Fruit fly (Drosophila melanogaster) whole organism, embryonic: ENCODE measurements around the gene CG42693.
A peak's percentile ranks its signal among the peaks of the same experiment; 100 is the strongest.

Source experiments
- Antp ChIP-seq: fragments of 200-800 bp; sonication (Bioruptor generic); optimal IDR thresholded peaks from 3 replicates; lab custom pipeline; 2016; ENCODE audit warnings: missing biosample characterization, missing genetic modification characterization
- Bdp1 ChIP-seq: fragments of 200-800 bp; sonication (Bioruptor generic); optimal IDR thresholded peaks from 3 replicates; lab custom pipeline; 2016; ENCODE audit warnings: missing biosample characterization, missing genetic modification characterization
- BtbVII ChIP-seq: fragments of 200-800 bp; sonication (Bioruptor generic); optimal IDR thresholded peaks from 3 replicates; lab custom pipeline; 2017; ENCODE audit warnings: missing biosample characterization, mild to moderate bottlenecking, missing genetic modification characterization
- CG1024 ChIP-seq: fragments of 200-800 bp; sonication (Bioruptor generic); IDR thresholded peaks from 2 replicates; pipeline ENCODE4 v1.3.6; 2022; ENCODE audit warnings: missing biosample characterization, missing genetic modification characterization
- CG10959 ChIP-seq: fragments of 200-800 bp; sonication (Bioruptor generic); IDR thresholded peaks from 2 replicates; pipeline ENCODE4 v1.3.6; 2022; ENCODE audit warnings: missing biosample characterization, missing genetic modification characterization
- CG10979 ChIP-seq: fragments of 200-800 bp; sonication (Bioruptor generic); optimal IDR thresholded peaks from 2 replicates; lab custom pipeline; 2018; ENCODE audit warnings: missing biosample characterization, mild to moderate bottlenecking, missing genetic modification characterization, moderate library complexity
- CG11398 ChIP-seq: fragments of 200-800 bp; sonication (Bioruptor generic); optimal IDR thresholded peaks from 2 replicates; lab custom pipeline; 2016; ENCODE audit warnings: missing biosample characterization, missing genetic modification characterization
- CG11456 ChIP-seq: fragments of 200-800 bp; sonication (Bioruptor generic); IDR thresholded peaks from 3 replicates; pipeline ENCODE4 v1.3.6; 2022; ENCODE audit warnings: missing biosample characterization, missing genetic modification characterization
- CG11504 ChIP-seq: fragments of 200-800 bp; sonication (Bioruptor generic); optimal IDR thresholded peaks from 3 replicates; lab custom pipeline; 2019; ENCODE audit warnings: missing biosample characterization, mild to moderate bottlenecking, missing genetic modification characterization, moderate library complexity
- CG12219 ChIP-seq: fragments of 200-800 bp; sonication (Bioruptor generic); optimal IDR thresholded peaks from 3 replicates; lab custom pipeline; 2018; ENCODE audit warnings: missing biosample characterization, mild to moderate bottlenecking, missing genetic modification characterization
- CG12299 ChIP-seq: fragments of 200-800 bp; sonication (Bioruptor generic); optimal IDR thresholded peaks from 2 replicates; lab custom pipeline; 2018; ENCODE audit warnings: missing biosample characterization, mild to moderate bottlenecking, missing genetic modification characterization
- CG15601 ChIP-seq: fragments of 200-800 bp; sonication (Bioruptor generic); optimal IDR thresholded peaks from 3 replicates; lab custom pipeline; 2019; ENCODE audit warnings: missing biosample characterization, mild to moderate bottlenecking, missing genetic modification characterization, moderate library complexity
- CG17186 ChIP-seq: fragments of 200-800 bp; sonication (Bioruptor generic); optimal IDR thresholded peaks from 3 replicates; lab custom pipeline; 2017; ENCODE audit warnings: missing biosample characterization, missing genetic modification reagents, missing genetic modification characterization
- CG17359 ChIP-seq: fragments of 200-800 bp; sonication (Bioruptor generic); optimal IDR thresholded peaks from 3 replicates; lab custom pipeline; 2018; ENCODE audit warnings: missing biosample characterization, mild to moderate bottlenecking, missing genetic modification characterization, moderate library complexity
- CG17829 ChIP-seq: fragments of 200-800 bp; optimal IDR thresholded peaks from 2 replicates; lab custom pipeline; 2019; ENCODE audit warnings: missing biosample characterization, mild to moderate bottlenecking, missing genetic modification characterization, moderate library complexity
- CG1792 ChIP-seq: fragments of 200-800 bp; sonication (Bioruptor generic); optimal IDR thresholded peaks from 2 replicates; lab custom pipeline; 2016; ENCODE audit warnings: missing biosample characterization, missing genetic modification characterization
- CG32772 ChIP-seq: fragments of 200-800 bp; sonication (Bioruptor generic); IDR thresholded peaks from 2 replicates; pipeline ENCODE4 v1.3.6; 2022; ENCODE audit warnings: missing biosample characterization, missing genetic modification characterization
- CG33557 ChIP-seq: fragments of 200-800 bp; sonication (Bioruptor generic); optimal IDR thresholded peaks from 2 replicates; lab custom pipeline; 2019; ENCODE audit warnings: missing biosample characterization, mild to moderate bottlenecking, missing genetic modification characterization, moderate library complexity
- CG3407 ChIP-seq: fragments of 200-800 bp; sonication (Bioruptor generic); optimal IDR thresholded peaks from 2 replicates; lab custom pipeline; 2018; ENCODE audit warnings: missing biosample characterization, mild to moderate bottlenecking, missing genetic modification characterization
- CG6689 ChIP-seq: fragments of 200-800 bp; sonication (Bioruptor generic); IDR thresholded peaks from 2 replicates; pipeline ENCODE4 v1.3.6; 2022; ENCODE audit warnings: missing biosample characterization, missing genetic modification characterization
- CG6854 ChIP-seq: fragments of 200-800 bp; sonication (Bioruptor generic); optimal IDR thresholded peaks from 3 replicates; lab custom pipeline; 2017; ENCODE audit warnings: missing biosample characterization, mild to moderate bottlenecking, missing genetic modification characterization
- CG8388 ChIP-seq: fragments of 200-800 bp; sonication (Bioruptor generic); optimal IDR thresholded peaks from 2 replicates; lab custom pipeline; 2019; ENCODE audit warnings: missing biosample characterization, mild to moderate bottlenecking, missing genetic modification characterization, moderate library complexity
- D19B ChIP-seq: fragments of 200-800 bp; sonication (Bioruptor generic); optimal IDR thresholded peaks from 2 replicates; lab custom pipeline; 2017; ENCODE audit warnings: missing biosample characterization, mild to moderate bottlenecking, missing genetic modification characterization
- Ets65A ChIP-seq: fragments of 200-800 bp; sonication (Bioruptor generic); peaks from one replicate; lab custom pipeline; 2016; ENCODE audit warnings: missing biosample characterization, missing genetic modification characterization
- Gug ChIP-seq: fragments of 200-800 bp; sonication (Bioruptor generic); IDR thresholded peaks from 4 replicates; pipeline ENCODE4 v1.3.6; 2022; ENCODE audit warnings: missing biosample characterization, missing genetic modification characterization
- HLHmδ ChIP-seq: fragments of 200-800 bp; sonication (Bioruptor generic); optimal IDR thresholded peaks from 2 replicates; lab custom pipeline; 2018; ENCODE audit warnings: missing biosample characterization, mild to moderate bottlenecking, missing genetic modification characterization, moderate library complexity
- Hr51 ChIP-seq, 2 experiments: fragments of 200-800 bp; sonication (Bioruptor generic); optimal IDR thresholded peaks; 2 replicates in 1 of 2; 3 replicates in 1 of 2; lab custom pipeline; 2016 to 2018; ENCODE audit warnings: missing biosample characterization in 2 of 2, missing genetic modification characterization in 2 of 2, mild to moderate bottlenecking in 1 of 2, moderate library complexity in 1 of 2
- Hr78 ChIP-seq, 2 experiments: fragments of 200-800 bp in 1 of 2; fragments of >200 bp in 1 of 2; sonication (Bioruptor generic) in 1 of 2; optimal IDR thresholded peaks; 2 replicates each; lab custom pipeline; 2017 to 2019; ENCODE audit warnings: missing biosample characterization in 2 of 2, missing genetic modification characterization in 2 of 2, mild to moderate bottlenecking in 1 of 2, moderate library complexity in 1 of 2
- Mes4 ChIP-seq: fragments of 200-800 bp; sonication (Bioruptor generic); optimal IDR thresholded peaks from 2 replicates; lab custom pipeline; 2016; ENCODE audit warnings: missing biosample characterization, missing genetic modification characterization
- PHDP ChIP-seq: fragments of 200-800 bp; sonication (Bioruptor generic); optimal IDR thresholded peaks from 3 replicates; lab custom pipeline; 2018; ENCODE audit warnings: missing biosample characterization, mild to moderate bottlenecking, missing genetic modification characterization, moderate library complexity
- Six4 ChIP-seq: fragments of 200-800 bp; sonication (Bioruptor generic); optimal IDR thresholded peaks from 2 replicates; lab custom pipeline; 2016; ENCODE audit warnings: missing biosample characterization, missing genetic modification characterization
- Ssrp ChIP-seq: fragments of 200-800 bp; sonication (Bioruptor generic); optimal IDR thresholded peaks from 2 replicates; lab custom pipeline; 2018; ENCODE audit warnings: missing biosample characterization, mild to moderate bottlenecking, missing genetic modification characterization, moderate library complexity
- Vsx1 ChIP-seq: fragments of 200-800 bp; sonication (Bioruptor generic); optimal IDR thresholded peaks from 2 replicates; lab custom pipeline; 2017; ENCODE audit warnings: missing biosample characterization, mild to moderate bottlenecking, missing genetic modification characterization, missing genetic modification reagents
- caup ChIP-seq: fragments of 200-800 bp; sonication (Bioruptor generic); optimal IDR thresholded peaks from 3 replicates; lab custom pipeline; 2017; ENCODE audit warnings: missing biosample characterization, mild to moderate bottlenecking, missing genetic modification characterization, moderate library complexity; ENCODE audit not compliant: severe bottlenecking
- chif ChIP-seq, 2 experiments: fragments of 200-800 bp; sonication (Bioruptor generic); optimal IDR thresholded peaks; 3 replicates each; lab custom pipeline; 2016; ENCODE audit warnings: missing biosample characterization in 2 of 2, missing genetic modification characterization in 2 of 2
- chn ChIP-seq: fragments of 200-800 bp; sonication (Bioruptor generic); optimal IDR thresholded peaks from 2 replicates; lab custom pipeline; 2016; ENCODE audit warnings: missing biosample characterization, missing genetic modification characterization
- croc ChIP-seq: fragments of 200-800 bp; sonication (Bioruptor generic); conservative IDR thresholded peaks from 3 replicates; pipeline ENCODE4 v1.3.6; 2022; ENCODE audit warnings: missing biosample characterization, missing genetic modification characterization
- da ChIP-seq: fragments of 200-800 bp; sonication (Bioruptor generic); optimal IDR thresholded peaks from 2 replicates; lab custom pipeline; 2016; ENCODE audit warnings: missing biosample characterization, missing genetic modification characterization
- dpn ChIP-seq, 2 experiments: fragments of 200-800 bp; sonication (Bioruptor generic); optimal IDR thresholded peaks; 3 replicates each; lab custom pipeline; 2016; ENCODE audit warnings: missing biosample characterization in 2 of 2, missing genetic modification characterization in 2 of 2
- fd102C ChIP-seq: fragments of 200-800 bp; sonication (Bioruptor generic); optimal IDR thresholded peaks from 2 replicates; lab custom pipeline; 2018; ENCODE audit warnings: missing biosample characterization, mild to moderate bottlenecking, missing genetic modification characterization, moderate library complexity
- grau ChIP-seq: fragments of 200-800 bp; optimal IDR thresholded peaks from 3 replicates; lab custom pipeline; 2019; ENCODE audit warnings: missing biosample characterization, mild to moderate bottlenecking, missing genetic modification characterization, moderate library complexity
- lov ChIP-seq, 2 experiments: fragments of 200-800 bp in 1 of 2; fragments of >200 bp in 1 of 2; sonication (Bioruptor generic) in 1 of 2; IDR thresholded peaks in 1 of 2; optimal IDR thresholded peaks in 1 of 2; 2 replicates in 1 of 2; 3 replicates in 1 of 2; pipeline versions ENCODE4 v1.3.6 to Lab custom; 2017 to 2022; ENCODE audit warnings: missing biosample characterization in 1 of 2, missing genetic modification characterization in 1 of 2
- otp ChIP-seq: fragments of 200-800 bp; sonication (Bioruptor generic); IDR thresholded peaks from 3 replicates; pipeline ENCODE4, ENCODE4 v1.3.6; 2022; ENCODE audit warnings: missing biosample characterization, missing genetic modification characterization
- phol ChIP-seq: fragments of 200-800 bp; sonication (Bioruptor generic); optimal IDR thresholded peaks from 3 replicates; lab custom pipeline; 2018; ENCODE audit warnings: missing biosample characterization, mild to moderate bottlenecking, missing genetic modification characterization, moderate library complexity
- pnt ChIP-seq: fragments of 200-800 bp; sonication (Bioruptor generic); optimal IDR thresholded peaks from 3 replicates; lab custom pipeline; 2016; ENCODE audit warnings: missing biosample characterization, missing genetic modification characterization
- rib ChIP-seq: fragments of 200-800 bp; sonication (Bioruptor generic); IDR thresholded peaks from 2 replicates; pipeline ENCODE4 v1.3.6; 2022; ENCODE audit warnings: missing biosample characterization, missing genetic modification characterization
- ro ChIP-seq: fragments of 200-800 bp; sonication (Bioruptor generic); IDR thresholded peaks from 2 replicates; pipeline ENCODE4 v1.3.6; 2022; ENCODE audit warnings: missing biosample characterization, missing genetic modification characterization
- sisA ChIP-seq: fragments of 200-800 bp; sonication (Bioruptor generic); IDR thresholded peaks from 2 replicates; pipeline ENCODE4 v1.3.6; 2022; ENCODE audit warnings: missing biosample characterization, missing genetic modification characterization
- stwl ChIP-seq: fragments of 200-800 bp; sonication (Bioruptor generic); optimal IDR thresholded peaks from 3 replicates; lab custom pipeline; 2018; ENCODE audit warnings: missing biosample characterization, mild to moderate bottlenecking, missing genetic modification characterization, moderate library complexity

The CG42693 gene

dm6 chr3R:31687782-31688181 lies 20.4 kb downstream of the CG42693 start (continued):
- TF ChIP-seq CG33557 (GFP tag; lab: Kevin White, UChicago), result no peak
- TF ChIP-seq Mes4, result peak; percentile 21
- TF ChIP-seq CG1024 (GFP tag; lab: Robert Waterston, UW), result peak; percentile 25; the same call in 1 of the 2 replicates
- peak; percentile 51 for TF ChIP-seq CG3407 (GFP tag; lab: Kevin White, UChicago)
- peak; percentile 19 to 40 for TF ChIP-seq dpn (GFP tag; optimal IDR thresholded peaks at IDR 0.05; lab: Kevin White, UChicago)
- no peak for TF ChIP-seq Vsx1 (GFP tag; lab: Kevin White, UChicago)
- TF ChIP-seq rib (GFP tag; lab: Robert Waterston, UW), result no peak
- no peak for TF ChIP-seq CG11456 (GFP tag; lab: Robert Waterston, UW)
- peak; percentile 62; the same call in 1 of the 2 replicates for TF ChIP-seq CG32772 (GFP tag; lab: Robert Waterston, UW)
- peak; percentile 89 for TF ChIP-seq Ets65A
- 0 out of 4 replicates have a peak, but pooled peaks have one; percentile 18 for TF ChIP-seq Gug
- TF ChIP-seq da (GFP tag; lab: Kevin White, UChicago), result no peak
- peak; percentile 49 for TF ChIP-seq chn (GFP tag; lab: Kevin White, UChicago)
- peak; percentile 52 for TF ChIP-seq CG10979
- TF ChIP-seq CG15601 (tag; lab: Kevin White, UChicago), result peak; percentile 50
- peak; percentile 37; the same call in 1 of the 2 replicates for TF ChIP-seq CG6689 (GFP tag; lab: Robert Waterston, UW)
- peak; percentile 32 for TF ChIP-seq CG17359
- TF ChIP-seq ro (GFP tag; lab: Robert Waterston, UW), result no peak
- no peak for TF ChIP-seq Hr78 (GFP tag; optimal IDR thresholded peaks at IDR 0.05; lab: Kevin White, UChicago)
- TF ChIP-seq caup (GFP tag; lab: Kevin White, UChicago), result no peak
- no peak for TF ChIP-seq HLHmδ (GFP tag; lab: Kevin White, UChicago)
- peak; percentile 27 for TF ChIP-seq grau (tag; lab: Kevin White, UChicago)
- TF ChIP-seq BtbVII (GFP tag; lab: Kevin White, UChicago), result no peak
- TF ChIP-seq CG17829, result peak; percentile 55
- TF ChIP-seq Six4 (GFP tag; lab: Kevin White, UChicago), result no peak
- no peak for TF ChIP-seq CG11398 (GFP tag; lab: Kevin White, UChicago)
- peak; percentile 20 for TF ChIP-seq Antp
- no peak for TF ChIP-seq fd102C (GFP tag; lab: Kevin White, UChicago)
- TF ChIP-seq otp (GFP tag; lab: Robert Waterston, UW), result peak; percentile 48; the same call in 1 of the 3 replicates
- TF ChIP-seq CG10959 (GFP tag; lab: Robert Waterston, UW), result peak; percentile 26; the same call in 1 of the 2 replicates
- peak; percentile 23 for TF ChIP-seq CG11504 (tag; lab: Kevin White, UChicago)
- TF ChIP-seq PHDP, result peak; percentile 31
- no peak for TF ChIP-seq D19B (GFP tag; lab: Kevin White, UChicago)
- TF ChIP-seq CG8388 (GFP tag; lab: Kevin White, UChicago), result peak; percentile 59
- TF ChIP-seq Hr51 (GFP tag; optimal IDR thresholded peaks at IDR 0.05; lab: Kevin White, UChicago), result peak in 1 of 2 experiments; percentile 27
- TF ChIP-seq croc, result peak; percentile 14; the same call in 1 of the 3 replicates
- no peak for TF ChIP-seq CG17186
- TF ChIP-seq lov (optimal IDR thresholded peaks at IDR 0.05; lab: Kevin White, UChicago), result no peak
- 0 out of 3 replicates have a peak, but pooled peaks have one; percentile 10 for TF ChIP-seq lov (GFP tag; IDR thresholded peaks at IDR 0.05; lab: Robert Waterston, UW)
- TF ChIP-seq chif (GFP tag; optimal IDR thresholded peaks at IDR 0.05; lab: Kevin White, UChicago), result peak; percentile 6 to 65
- TF ChIP-seq sisA (GFP tag; lab: Robert Waterston, UW), result peak; percentile 58
- peak; percentile 48 for TF ChIP-seq CG12219 (GFP tag; lab: Kevin White, UChicago)
- peak; percentile 5 for TF ChIP-seq Bdp1
- peak; percentile 42 for TF ChIP-seq phol (tag; lab: Kevin White, UChicago)
- no peak for TF ChIP-seq CG12299 (tag; lab: Kevin White, UChicago)
- peak; percentile 4 for TF ChIP-seq CG1792 (GFP tag; lab: Kevin White, UChicago)
- TF ChIP-seq pnt, result peak; percentile 28
- TF ChIP-seq stwl (tag; lab: Kevin White, UChicago), result no peak
- peak; percentile 57 for TF ChIP-seq Ssrp (tag; lab: Kevin White, UChicago)
- no peak for TF ChIP-seq CG6854 (GFP tag; lab: Kevin White, UChicago)
